Fruit fly (Drosophila melanogaster): ENCODE measurements around the gene CG14115.

Gene CG14115

dm6 chr3L:13041292-13042067 is 19.7 kb downstream of the CG14115 start, which contains the start of gene RpS4 (continued):
- TF ChIP-seq ac (GFP tag; optimal IDR thresholded peaks at IDR 0.05) (peak; percentile 92), CG4854 (GFP tag; optimal IDR thresholded peaks at IDR 0.05) (peak; percentile 81), CG17186 (GFP tag; optimal IDR thresholded peaks at IDR 0.05) (peak; percentile 94), CG10366 (GFP tag; IDR thresholded peaks at IDR 0.05) (peak; percentile 75), CG17829 (tag; optimal IDR thresholded peaks at IDR 0.05) (peak; percentile 72), peb (GFP tag; IDR thresholded peaks at IDR 0.05) (peak; percentile 48; the same call in 1 of the 2 replicates), amos (GFP tag; IDR thresholded peaks at IDR 0.05; ENCODE audit: partially characterized antibody) (peak; percentile 58), CG3407 (GFP tag; optimal IDR thresholded peaks at IDR 0.05) (peak; percentile 92), Oaz (GFP tag; IDR thresholded peaks at IDR 0.05) (peak; percentile 66), GATAe (GFP tag; conservative IDR thresholded peaks at IDR 0.05) (peak; percentile 43; the same call in 1 of the 2 replicates), CG11456 (GFP tag; IDR thresholded peaks at IDR 0.05) (peak; percentile 95), CG15479 (GFP tag; optimal IDR thresholded peaks at IDR 0.05) (peak; percentile 34), CG34224 (GFP tag; IDR thresholded peaks at IDR 0.05; ENCODE audit: partially characterized antibody) (no peak), Rx (GFP tag; IDR thresholded peaks at IDR 0.05) (peak; percentile 85), fd64A (GFP tag; optimal IDR thresholded peaks at IDR 0.05) (peak; percentile 95), CG17328 (GFP tag; IDR thresholded peaks at IDR 0.05) (peak; percentile 95), CG6854 (GFP tag; optimal IDR thresholded peaks at IDR 0.05) (peak; percentile 94), NfI (GFP tag; optimal IDR thresholded peaks at IDR 0.05) (peak; percentile 96), HLH4C (GFP tag; IDR thresholded peaks at IDR 0.05; ENCODE audit: partially characterized antibody) (peak; percentile 35; the same call in 1 of the 3 replicates), jing (GFP tag; optimal IDR thresholded peaks at IDR 0.05) (peak; percentile 46), CrebB (tag; optimal IDR thresholded peaks at IDR 0.05) (peak; percentile 97), slou (GFP tag; optimal IDR thresholded peaks at IDR 0.05) (peak; percentile 73), Hmr (GFP tag; optimal IDR thresholded peaks at IDR 0.05) (peak; percentile 96), D19A (tag; optimal IDR thresholded peaks at IDR 0.05) (peak; percentile 43), bowl (GFP tag; IDR thresholded peaks at IDR 0.05) (peak; percentile 50; the same call in 1 of the 2 replicates), Hsf (GFP tag; optimal IDR thresholded peaks at IDR 0.05) (peak; percentile 86), Taf1 (GFP tag; IDR thresholded peaks at IDR 0.05) (peak; percentile 68; the same call in 1 of the 2 replicates), CG4424 (GFP tag; optimal IDR thresholded peaks at IDR 0.05) (peak; percentile 80), C15 (GFP tag; IDR thresholded peaks at IDR 0.05) (peak; percentile 84), HmgD (GFP tag; optimal IDR thresholded peaks at IDR 0.05) (peak; percentile 70), pnt (GFP tag; optimal IDR thresholded peaks at IDR 0.05) (peak; percentile 63), oc (tag; optimal IDR thresholded peaks at IDR 0.05) (peak; percentile 88), BtbVII (GFP tag; optimal IDR thresholded peaks at IDR 0.05) (peak; percentile 95), Six4 (GFP tag; optimal IDR thresholded peaks at IDR 0.05) (peak; percentile 66), CG10147 (GFP tag; optimal IDR thresholded peaks at IDR 0.05) (peak; percentile 77), nerfin-2 (GFP tag; IDR thresholded peaks at IDR 0.05; ENCODE audit: partially characterized antibody) (no peak), CG13894 (tag; optimal IDR thresholded peaks at IDR 0.05) (peak; percentile 88), dati (GFP tag; IDR thresholded peaks at IDR 0.05) (peak; percentile 79), kah (GFP tag; optimal IDR thresholded peaks at IDR 0.05) (peak; percentile 91), gro (GFP tag; optimal IDR thresholded peaks at IDR 0.05) (peak; percentile 93), PHDP (tag; optimal IDR thresholded peaks at IDR 0.05) (peak; percentile 92), Mes4 (GFP tag; optimal IDR thresholded peaks at IDR 0.05) (peak; percentile 95), Bteb2 (GFP tag; optimal IDR thresholded peaks at IDR 0.05) (peak; percentile 72), tna (GFP tag; IDR thresholded peaks at IDR 0.05; ENCODE audit: partially characterized antibody) (peak; percentile 16; the same call in 1 of the 2 replicates), Usf (GFP tag; optimal IDR thresholded peaks at IDR 0.05) (peak; percentile 73), sisA (GFP tag; IDR thresholded peaks at IDR 0.05) (peak; percentile 84), CG30403 (GFP tag; optimal IDR thresholded peaks at IDR 0.05) (peak; percentile 73), Dbx (GFP tag; IDR thresholded peaks at IDR 0.05) (peak; percentile 91), ash1 (GFP tag; optimal IDR thresholded peaks at IDR 0.05) (peak; percentile 97)
